Fruit fly (Drosophila melanogaster) whole organism, embryonic: Measurements from ENCODE around the gene CG42763.

Source experiments
- ATbp ChIP-seq: fragments of 200-800 bp; sonication (Bioruptor generic); optimal IDR thresholded peaks from 2 replicates; lab custom pipeline; 2017; ENCODE audit warnings: missing biosample characterization, mild to moderate bottlenecking, missing genetic modification characterization, missing genetic modification reagents
- Adf1 ChIP-seq: fragments of 200-800 bp; sonication (Bioruptor generic); IDR thresholded peaks from 2 replicates; pipeline ENCODE4 v1.3.6; 2022; ENCODE audit warnings: missing biosample characterization, missing genetic modification characterization
- CG15269 ChIP-seq: fragments of 200-800 bp; sonication (Bioruptor generic); optimal IDR thresholded peaks from 2 replicates; lab custom pipeline; 2018; ENCODE audit warnings: missing biosample characterization, mild to moderate bottlenecking, missing genetic modification characterization, moderate library complexity
- CG16863 ChIP-seq: fragments of 200-800 bp; sonication (Bioruptor generic); optimal IDR thresholded peaks from 3 replicates; lab custom pipeline; 2016; ENCODE audit warnings: missing biosample characterization, missing genetic modification characterization
- CG4360 ChIP-seq: fragments of 200-800 bp; sonication (Bioruptor generic); IDR thresholded peaks from 2 replicates; pipeline ENCODE4 v1.3.6; 2022; ENCODE audit warnings: missing biosample characterization, missing genetic modification characterization
- CG9797 ChIP-seq: fragments of 200-800 bp; sonication (Bioruptor generic); optimal IDR thresholded peaks from 3 replicates; lab custom pipeline; 2018; ENCODE audit warnings: missing biosample characterization, mild to moderate bottlenecking, missing genetic modification characterization
- NFAT ChIP-seq: fragments of 200-800 bp; sonication (Bioruptor generic); IDR thresholded peaks from 2 replicates; pipeline ENCODE4 v1.3.6; 2022; ENCODE audit warnings: missing biosample characterization, missing genetic modification characterization
- mld ChIP-seq: fragments of 200-800 bp; sonication (Bioruptor generic); IDR thresholded peaks from 3 replicates; pipeline ENCODE4 v1.3.6; 2022; ENCODE audit warnings: missing biosample characterization, missing genetic modification characterization; ENCODE audit not compliant: partially characterized antibody

- TF ChIP-seq CG16863 (GFP tag; lab: Kevin White, UChicago), result no peak
- no peak for TF ChIP-seq CG4360 (GFP tag; lab: Robert Waterston, UW)
- no peak for TF ChIP-seq CG9797 (GFP tag; lab: Kevin White, UChicago)
- TF ChIP-seq NFAT (GFP tag; lab: Robert Waterston, UW), result no peak
- TF ChIP-seq Adf1 (GFP tag; lab: Robert Waterston, UW), result no peak
- TF ChIP-seq CG15269, result no peak
- TF ChIP-seq ATbp (GFP tag; lab: Kevin White, UChicago), result no peak
- no peak for TF ChIP-seq mld (GFP tag; lab: Robert Waterston, UW)
Measured at dm6 chr2L:8145067-8145808, at the start of gene CG42763, which contains the start of gene CG43394.
